Fruit fly (Drosophila melanogaster): ENCODE results near the gene CG3552.

- TF ChIP-seq CG7987 (GFP tag; optimal IDR thresholded peaks at IDR 0.05) (no peak), rib (GFP tag; IDR thresholded peaks at IDR 0.05) (no peak), CG16863 (GFP tag; optimal IDR thresholded peaks at IDR 0.05) (no peak), CG5953 (GFP tag; IDR thresholded peaks at IDR 0.05) (no peak), CG33557 (GFP tag; optimal IDR thresholded peaks at IDR 0.05) (no peak)
Observed at dm6 chr3L:9442625-9443282, 13.4 kb upstream of the CG3552 start, which contains the start of gene Srg3.

Data from whole organism, embryonic.